Worm (Caenorhabditis elegans): Measurements from ENCODE around the gene rpl-6.

Gene rpl-6

ce11 chrIII:7189581-7190128, 18.6 kb upstream of the rpl-6 start, which contains the start of gene rps-21:
rps-21 (minus strand) TSS chrIII:7189631.
- TF ChIP-seq mxl-3 (GFP tag; optimal IDR thresholded peaks at IDR 0.05) (no peak), daf-16 (GFP tag; optimal IDR thresholded peaks at IDR 0.05) (no peak), daf-16 (tag; optimal IDR thresholded peaks at IDR 0.05) (peak; percentile 16), madf-9 (GFP tag; conservative IDR thresholded peaks at IDR 0.05) (no peak), zip-2 (tag; optimal IDR thresholded peaks at IDR 0.05) (no peak), ces-1 (GFP tag; optimal IDR thresholded peaks at IDR 0.05) (peak; percentile 67), lin-15B (tag; optimal IDR thresholded peaks at IDR 0.05) (no peak), nhr-77 (tag; optimal IDR thresholded peaks at IDR 0.05) (peak; percentile 64), mdl-1 (tag; optimal IDR thresholded peaks at IDR 0.05) (peak; percentile 4 to 28), mxl-2 (GFP tag; conservative IDR thresholded peaks at IDR 0.05) (no peak), dmd-6 (GFP tag; IDR thresholded peaks at IDR 0.05) (peak; percentile 53; the same call in 1 of the 2 replicates), nhr-6 (tag; optimal IDR thresholded peaks at IDR 0.05) (peak; percentile 77), ceh-20 (GFP tag; IDR thresholded peaks at IDR 0.05) (peak; percentile 48; the same call in 1 of the 2 replicates), ctbp-1 (GFP tag; IDR thresholded peaks at IDR 0.05) (no peak), hlh-11 (tag; optimal IDR thresholded peaks at IDR 0.05) (peak; percentile 69), T26A8.4 (GFP tag; IDR thresholded peaks at IDR 0.05) (peak; percentile 43; the same call in 1 of the 2 replicates), ceh-82 (tag; optimal IDR thresholded peaks at IDR 0.05) (no peak), ceh-62 (tag; optimal IDR thresholded peaks at IDR 0.05) (no peak), F37D6.2 (tag; optimal IDR thresholded peaks at IDR 0.05) (peak; percentile 39), ztf-7 (tag; optimal IDR thresholded peaks at IDR 0.05) (no peak), zfp-2 (tag; optimal IDR thresholded peaks at IDR 0.05) (peak; percentile 94), dmd-9 (GFP tag; IDR thresholded peaks at IDR 0.05) (no peak), lin-38 (GFP tag; IDR thresholded peaks at IDR 0.05) (peak; percentile 74), fkh-10 (GFP tag; optimal IDR thresholded peaks at IDR 0.05) (peak; percentile 9), hif-1 (tag; optimal IDR thresholded peaks at IDR 0.05) (peak in 1 of 2 experiments; percentile 63), lsy-2 (tag; optimal IDR thresholded peaks at IDR 0.05) (peak; percentile 9 to 92), nhr-102 (tag; optimal IDR thresholded peaks at IDR 0.05) (peak; percentile 15), T20F7.1 (GFP tag; optimal IDR thresholded peaks at IDR 0.05) (peak; percentile 78), dmd-8 (GFP tag; IDR thresholded peaks at IDR 0.05) (no peak), ZK337.2 (GFP tag; IDR thresholded peaks at IDR 0.05) (no peak), nhr-25 (tag; optimal IDR thresholded peaks at IDR 0.05; ENCODE audit: borderline replicate concordance, insufficient read depth) (peak; percentile 49), dpl-1 (GFP tag; optimal IDR thresholded peaks at IDR 0.05) (peak; percentile 82), unc-62 (GFP tag; optimal IDR thresholded peaks at IDR 0.05 in 1 of 2) (peak in 1 of 2 experiments; percentile 77), unc-62 (tag; optimal IDR thresholded peaks at IDR 0.05) (no peak), zag-1 (tag; optimal IDR thresholded peaks at IDR 0.05) (no peak), lin-13 (GFP tag; optimal IDR thresholded peaks at IDR 0.05) (peak; percentile 58), unc-130 (GFP tag; optimal IDR thresholded peaks at IDR 0.05) (peak; percentile 38), pqm-1 (tag; optimal IDR thresholded peaks at IDR 0.05) (peak; percentile 21), hlh-30 (tag; optimal IDR thresholded peaks at IDR 0.05; ENCODE audit: insufficient read depth) (peak; percentile 77), rbr-2 (tag; optimal IDR thresholded peaks at IDR 0.05) (peak; percentile 67), nhr-11 (tag; optimal IDR thresholded peaks at IDR 0.05) (peak; percentile 91), snpc-4 (tag; optimal IDR thresholded peaks at IDR 0.05) (no peak), snpc-1.2 (GFP tag; IDR thresholded peaks at IDR 0.05) (no peak), nhr-10 (tag; optimal IDR thresholded peaks at IDR 0.05) (no peak), mep-1 (tag; optimal IDR thresholded peaks at IDR 0.05) (peak; percentile 82), aly-2 (tag; optimal IDR thresholded peaks at IDR 0.05) (no peak), arid-1 (GFP tag; conservative IDR thresholded peaks at IDR 0.05) (0 out of 2 replicates have a peak, but pooled peaks have one; percentile 23), zfp-3 (GFP tag; conservative IDR thresholded peaks at IDR 0.05) (no peak), hmg-1.1 (GFP tag; IDR thresholded peaks at IDR 0.05) (peak; percentile 81), F10B5.3 (tag; optimal IDR thresholded peaks at IDR 0.05) (no peak), dve-1 (tag; optimal IDR thresholded peaks at IDR 0.05; ENCODE audit: insufficient read depth) (peak; percentile 82)
